Fruit fly (Drosophila melanogaster): ENCODE results near the gene CG2200.

DNA sequence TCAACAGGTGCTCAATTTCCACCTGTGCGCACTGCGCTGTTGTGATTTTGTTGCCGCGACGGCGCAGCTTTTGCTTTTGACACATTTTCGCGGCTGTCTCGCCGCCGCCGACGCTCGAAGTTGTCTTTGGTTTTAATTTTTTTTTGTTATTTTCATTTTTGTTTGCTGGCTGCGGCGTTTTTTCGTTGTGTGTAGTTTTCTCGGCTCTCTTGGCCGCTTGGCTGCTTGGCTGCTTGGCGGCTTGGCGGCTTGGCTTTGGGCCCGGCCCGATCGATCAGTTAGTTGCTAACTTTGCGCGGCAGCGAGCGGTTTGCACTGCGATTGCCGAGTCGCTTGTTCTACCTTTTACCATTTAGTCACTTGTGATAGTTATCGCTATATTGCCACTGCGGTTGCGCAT, 20.8 kb downstream of the CG2200 start, which contains the start of gene CG42237:
- TF ChIP-seq E2f1 (GFP tag; IDR thresholded peaks at IDR 0.05), result no peak
- no peak for TF ChIP-seq dm (GFP tag; optimal IDR thresholded peaks at IDR 0.05)
- no peak for TF ChIP-seq CG1792 (GFP tag; optimal IDR thresholded peaks at IDR 0.05)
- TF ChIP-seq az2 (GFP tag; optimal IDR thresholded peaks at IDR 0.05), result no peak
- no peak for TF ChIP-seq Camta (GFP tag; optimal IDR thresholded peaks at IDR 0.05)
- no peak for TF ChIP-seq Sox102F (GFP tag; optimal IDR thresholded peaks at IDR 0.05)
- TF ChIP-seq lab (GFP tag; optimal IDR thresholded peaks at IDR 0.05), result no peak
- TF ChIP-seq D (optimal IDR thresholded peaks at IDR 0.05), result no peak
- TF ChIP-seq D (GFP tag; optimal IDR thresholded peaks at IDR 0.05), result no peak
- no peak for TF ChIP-seq CG12744 (GFP tag; optimal IDR thresholded peaks at IDR 0.05)
- no peak for TF ChIP-seq Gug (GFP tag; IDR thresholded peaks at IDR 0.05)

Measured in whole organism, embryonic.